Worm (Caenorhabditis elegans) whole organism, L1 larva: ENCODE data around the gene nlp-82.

Experiments used
- C04F5.9 ChIP-seq: sonication (generic microtip); optimal IDR thresholded peaks from 2 replicates; lab custom pipeline; 2016; ENCODE audit warnings: missing genetic modification characterization, missing compliant biosample characterization
- C16A3.4 ChIP-seq: fragments of 150-350 bp; optimal IDR thresholded peaks from 2 replicates; lab custom pipeline; 2014; ENCODE audit warnings: missing biosample characterization, missing genetic modification characterization
- C34B4.2 ChIP-seq: sonication (generic microtip); optimal IDR thresholded peaks from 2 replicates; lab custom pipeline; 2017; ENCODE audit warnings: mild to moderate bottlenecking, missing genetic modification characterization, missing compliant biosample characterization
- Y116A8C.19 ChIP-seq: sonication (generic microtip); optimal IDR thresholded peaks from 2 replicates; lab custom pipeline; 2016; ENCODE audit warnings: missing compliant biosample characterization, missing genetic modification characterization, borderline replicate concordance
- alr-1 ChIP-seq: fragments of 200-800 bp; sonication (Bioruptor generic); optimal IDR thresholded peaks from 2 replicates; lab custom pipeline; 2018; ENCODE audit warnings: borderline replicate concordance, mild to moderate bottlenecking, missing genetic modification characterization, missing compliant biosample characterization
- aly-2 ChIP-seq: fragments of 150-350 bp; optimal IDR thresholded peaks from 2 replicates; lab custom pipeline; 2014; ENCODE audit warnings: missing biosample characterization, missing genetic modification characterization
- ama-1 ChIP-seq: fragments of 150-350 bp; optimal IDR thresholded peaks from 2 replicates; lab custom pipeline; 2014
- blmp-1 ChIP-seq: fragments of 150-350 bp; optimal IDR thresholded peaks from 2 replicates; lab custom pipeline; 2014; ENCODE audit warnings: missing biosample characterization, missing genetic modification characterization
- ceh-8 ChIP-seq: fragments of 200-800 bp; sonication (Bioruptor generic); optimal IDR thresholded peaks from 2 replicates; lab custom pipeline; 2018; ENCODE audit warnings: mild to moderate bottlenecking, missing genetic modification characterization, moderate library complexity, missing compliant biosample characterization
- ceh-82 ChIP-seq, 3 experiments: fragments of 150-350 bp in 1 of 3; sonication (generic microtip) in 2 of 3; optimal IDR thresholded peaks; 2 replicates each; lab custom pipeline; 2014 to 2017; ENCODE audit warnings: missing biosample characterization in 3 of 3, missing genetic modification characterization in 3 of 3
- ceh-90 ChIP-seq: sonication (generic microtip); optimal IDR thresholded peaks from 2 replicates; lab custom pipeline; 2016; ENCODE audit warnings: missing genetic modification characterization, missing compliant biosample characterization
- ces-1 ChIP-seq: fragments of 150-350 bp; optimal IDR thresholded peaks from 2 replicates; lab custom pipeline; 2014; ENCODE audit warnings: missing biosample characterization, missing genetic modification reagents, missing genetic modification characterization
- dpl-1 ChIP-seq, 3 experiments: fragments of 150-350 bp in 2 of 3; sonication (generic microtip) in 1 of 3; optimal IDR thresholded peaks; 2 replicates each; lab custom pipeline; 2014 to 2017; ENCODE audit warnings: missing biosample characterization in 3 of 3, missing genetic modification characterization in 3 of 3, missing genetic modification reagents in 3 of 3
- egl-13 ChIP-seq: sonication (generic microtip); optimal IDR thresholded peaks from 2 replicates; lab custom pipeline; 2016; ENCODE audit warnings: missing genotype, missing genetic modification reagents, missing genetic modification characterization, missing compliant biosample characterization
- egl-27 ChIP-seq, 2 experiments: fragments of 150-350 bp in 1 of 2; sonication (generic microtip); optimal IDR thresholded peaks; 3 replicates each; lab custom pipeline; 2017 to 2018; ENCODE audit warnings: missing biosample characterization in 2 of 2, missing genetic modification characterization in 2 of 2, missing genetic modification reagents in 2 of 2
- elt-2 ChIP-seq: sonication (generic microtip); optimal IDR thresholded peaks from 2 replicates; lab custom pipeline; 2016; ENCODE audit warnings: missing genetic modification characterization, mild to moderate bottlenecking, inconsistent platforms, missing compliant biosample characterization, missing genetic modification reagents
- elt-3 ChIP-seq, 6 experiments: fragments of 150-350 bp in 1 of 6; sonication (generic microtip); optimal IDR thresholded peaks; 2 replicates each; lab custom pipeline; 2017 to 2018; ENCODE audit warnings: missing biosample characterization in 6 of 6, missing genetic modification characterization in 6 of 6, inconsistent platforms in 1 of 6
- ets-5 ChIP-seq: fragments of 200-800 bp; sonication (Bioruptor generic); IDR thresholded peaks from 2 replicates; pipeline ENCODE4 v1.3.6; 2022; ENCODE audit warnings: missing genetic modification characterization, missing compliant biosample characterization
- fkh-10 ChIP-seq: sonication (generic microtip); optimal IDR thresholded peaks from 2 replicates; lab custom pipeline; 2017; ENCODE audit warnings: missing biosample characterization, missing genetic modification reagents, missing genetic modification characterization
- hpl-2 ChIP-seq: fragments of 150-350 bp; optimal IDR thresholded peaks from 2 replicates; lab custom pipeline; 2014; ENCODE audit warnings: missing biosample characterization, missing genetic modification reagents, missing genetic modification characterization
- irx-1 ChIP-seq: sonication (generic microtip); optimal IDR thresholded peaks from 2 replicates; lab custom pipeline; 2016; ENCODE audit warnings: missing genetic modification characterization, missing compliant biosample characterization
- isw-1 ChIP-seq: fragments of 200-800 bp; sonication (Bioruptor generic); IDR thresholded peaks from 2 replicates; pipeline ENCODE4 v1.3.6; 2022; ENCODE audit warnings: missing genetic modification characterization, missing compliant biosample characterization
- jun-1 ChIP-seq: fragments of 150-350 bp; optimal IDR thresholded peaks from 2 replicates; lab custom pipeline; 2014; ENCODE audit warnings: missing biosample characterization, missing genetic modification reagents, missing genetic modification characterization
- lin-14 ChIP-seq: fragments of 200-800 bp; sonication (Bioruptor generic); optimal IDR thresholded peaks from 2 replicates; lab custom pipeline; 2018; ENCODE audit warnings: mild to moderate bottlenecking, missing genetic modification characterization, moderate library complexity, missing compliant biosample characterization
- lin-35 ChIP-seq, 2 experiments: fragments of 150-350 bp; optimal IDR thresholded peaks; 2 replicates each; lab custom pipeline; 2014; ENCODE audit warnings: missing biosample characterization in 2 of 2, missing genetic modification characterization in 2 of 2, missing genetic modification reagents in 2 of 2
- lir-3 ChIP-seq: sonication (generic microtip); optimal IDR thresholded peaks from 2 replicates; lab custom pipeline; 2016; ENCODE audit warnings: mild to moderate bottlenecking, missing genetic modification characterization, moderate library complexity, missing compliant biosample characterization; ENCODE audit not compliant: poor library complexity
- mab-9 ChIP-seq: fragments of 200-800 bp; sonication (Bioruptor generic); IDR thresholded peaks from 2 replicates; pipeline ENCODE4 v1.3.6; 2022; ENCODE audit warnings: missing genetic modification reagents, missing genetic modification characterization, missing compliant biosample characterization
- mep-1 ChIP-seq: fragments of 150-350 bp; optimal IDR thresholded peaks from 2 replicates; lab custom pipeline; 2014; ENCODE audit warnings: missing biosample characterization, missing genetic modification characterization
- nhr-12 ChIP-seq: sonication (generic microtip); optimal IDR thresholded peaks from 2 replicates; lab custom pipeline; 2017; ENCODE audit warnings: missing biosample characterization, missing genetic modification characterization
- nhr-20 ChIP-seq: sonication (generic microtip); optimal IDR thresholded peaks from 2 replicates; lab custom pipeline; 2016; ENCODE audit warnings: mild to moderate bottlenecking, missing genetic modification characterization, missing compliant biosample characterization
- nhr-237 ChIP-seq: fragments of 150-350 bp; optimal IDR thresholded peaks from 2 replicates; lab custom pipeline; 2014; ENCODE audit warnings: missing biosample characterization, missing genetic modification characterization
- nhr-71 ChIP-seq: sonication (generic microtip); optimal IDR thresholded peaks from 2 replicates; lab custom pipeline; 2016; ENCODE audit warnings: mild to moderate bottlenecking, missing genetic modification characterization, moderate library complexity, missing compliant biosample characterization
- nhr-77 ChIP-seq: fragments of 150-350 bp; optimal IDR thresholded peaks from 2 replicates; lab custom pipeline; 2014; ENCODE audit warnings: missing biosample characterization, missing genetic modification characterization
- nhr-90 ChIP-seq: sonication (generic microtip); optimal IDR thresholded peaks from 2 replicates; lab custom pipeline; 2016; ENCODE audit warnings: mild to moderate bottlenecking, missing genetic modification characterization, missing compliant biosample characterization; ENCODE audit not compliant: poor library complexity
- pag-3 ChIP-seq: sonication (generic microtip); optimal IDR thresholded peaks from 2 replicates; lab custom pipeline; 2017; ENCODE audit warnings: missing genetic modification characterization, mild to moderate bottlenecking, missing compliant biosample characterization, antibody characterized with exemption, borderline replicate concordance; ENCODE audit not compliant: insufficient read depth
- rnt-1 ChIP-seq: sonication (generic microtip); optimal IDR thresholded peaks from 2 replicates; lab custom pipeline; 2016; ENCODE audit warnings: mild to moderate bottlenecking, missing genetic modification characterization, moderate library complexity, missing compliant biosample characterization
- skn-1 ChIP-seq: fragments of 150-350 bp; optimal IDR thresholded peaks from 2 replicates; lab custom pipeline; 2014; ENCODE audit warnings: missing biosample characterization, missing genetic modification characterization
- snpc-4 ChIP-seq: fragments of 150-350 bp; optimal IDR thresholded peaks from 2 replicates; lab custom pipeline; 2014; ENCODE audit warnings: missing biosample characterization, missing genetic modification characterization
- snu-23 ChIP-seq: sonication (generic microtip); optimal IDR thresholded peaks from 2 replicates; lab custom pipeline; 2016; ENCODE audit warnings: missing genetic modification characterization, missing compliant biosample characterization
- sox-4 ChIP-seq: sonication (generic microtip); optimal IDR thresholded peaks from 2 replicates; lab custom pipeline; 2016; ENCODE audit warnings: missing genetic modification characterization, missing compliant biosample characterization
- tbx-2 ChIP-seq: sonication (generic microtip); optimal IDR thresholded peaks from 2 replicates; lab custom pipeline; 2016; ENCODE audit warnings: missing genetic modification characterization, missing compliant biosample characterization
- tlp-1 ChIP-seq: fragments of 150-350 bp; optimal IDR thresholded peaks from 2 replicates; lab custom pipeline; 2014; ENCODE audit warnings: missing biosample characterization, missing genetic modification characterization
- unc-98 ChIP-seq: fragments of 200-800 bp; sonication (Bioruptor generic); IDR thresholded peaks from 2 replicates; pipeline ENCODE4 v1.3.6; 2022; ENCODE audit warnings: missing genetic modification characterization, missing compliant biosample characterization
- xbp-1 ChIP-seq: sonication (generic microtip); optimal IDR thresholded peaks from 2 replicates; lab custom pipeline; 2016; ENCODE audit warnings: missing genetic modification characterization, missing compliant biosample characterization
- zag-1 ChIP-seq: fragments of 150-350 bp; optimal IDR thresholded peaks from 2 replicates; lab custom pipeline; 2014; ENCODE audit warnings: missing biosample characterization, missing genetic modification characterization

The nlp-82 gene

ce11 chrII:9233813-9234212, 20.3 kb downstream of the nlp-82 start:
- no peak for TF ChIP-seq sox-4 (tag; lab: Kevin White, UChicago)
- TF ChIP-seq blmp-1 = peak; percentile 95

ce11 chrII:9232923-9233322, 21.2 kb downstream of the nlp-82 start, which contains the start of gene T26C5.2:
Gene T26C5.2, plus strand, starts transcription at chrII:9233223.
- TF ChIP-seq jun-1 (tag; lab: Kevin White, UChicago) (no peak), rnt-1 (no peak), C04F5.9 (tag; lab: Kevin White, UChicago) (no peak), sox-4 (tag; lab: Kevin White, UChicago) (no peak), ceh-90 (no peak), irx-1 (tag; lab: Kevin White, UChicago) (no peak), unc-98 (no peak), mab-9 (no peak), xbp-1 (tag; lab: Kevin White, UChicago) (no peak), snpc-4 (tag; lab: Kevin White, UChicago) (no peak), ets-5 (no peak), hpl-2 (GFP tag; lab: Kevin White, UChicago) (no peak), elt-3 (tag; optimal IDR thresholded peaks at IDR 0.05; lab: Kevin White, UChicago) (no peak), tbx-2 (no peak), C34B4.2 (tag; lab: Kevin White, UChicago) (no peak)

ce11 chrII:9232493-9232892, 21.6 kb downstream of the nlp-82 start:
- peak; percentile 99 for TF ChIP-seq blmp-1
- no peak for TF ChIP-seq pag-3 (tag; lab: Kevin White, UChicago)

ce11 chrII:9231240-9231639, 22.8 kb downstream of the nlp-82 start, which contains the start of gene gst-13:
Gene gst-13, plus strand, starts transcription at chrII:9231457.
- no peak for TF ChIP-seq egl-13 (tag; lab: Kevin White, UChicago)
- TF ChIP-seq ceh-90 = no peak
- TF ChIP-seq nhr-20 = peak; percentile 39
- TF ChIP-seq tlp-1 (tag; lab: Kevin White, UChicago) = no peak
- TF ChIP-seq aly-2 (tag; lab: Kevin White, UChicago) = no peak
- TF ChIP-seq skn-1 (tag; lab: Kevin White, UChicago) = peak; percentile 67
- TF ChIP-seq jun-1 (tag; lab: Kevin White, UChicago) = no peak
- no peak for TF ChIP-seq dpl-1 (GFP tag; optimal IDR thresholded peaks at IDR 0.05; lab: Kevin White, UChicago)
- TF ChIP-seq ceh-8 = no peak
- TF ChIP-seq C16A3.4 (tag; lab: Kevin White, UChicago) = no peak
- TF ChIP-seq nhr-237 = no peak
- no peak for TF ChIP-seq nhr-90 (tag; lab: Kevin White, UChicago)
- no peak for TF ChIP-seq ceh-82 (tag; optimal IDR thresholded peaks at IDR 0.05; lab: Kevin White, UChicago)
- TF ChIP-seq ama-1 = no peak
- peak; percentile 64 for TF ChIP-seq lin-14 (GFP tag; lab: Kevin White, UChicago)
- TF ChIP-seq nhr-12 (tag; lab: Kevin White, UChicago) = no peak
- TF ChIP-seq snu-23 (GFP tag; lab: Kevin White, UChicago) = no peak
- TF ChIP-seq zag-1 (tag; lab: Kevin White, UChicago) = no peak
- TF ChIP-seq lir-3 (tag; lab: Kevin White, UChicago) = no peak
- TF ChIP-seq ces-1 (GFP tag; lab: Kevin White, UChicago) = no peak
- no peak for TF ChIP-seq rnt-1
- TF ChIP-seq elt-3 (tag; optimal IDR thresholded peaks at IDR 0.05; lab: Kevin White, UChicago) = peak in 2 of 6 experiments; percentile 8 to 46
- peak; percentile 64 for TF ChIP-seq blmp-1
- no peak for TF ChIP-seq unc-98
- TF ChIP-seq mep-1 (tag; lab: Kevin White, UChicago) = no peak
- TF ChIP-seq fkh-10 (GFP tag; lab: Kevin White, UChicago) = no peak
- no peak for TF ChIP-seq Y116A8C.19 (tag; lab: Kevin White, UChicago)
- TF ChIP-seq lin-35 (GFP tag; optimal IDR thresholded peaks at IDR 0.05; lab: Kevin White, UChicago) = peak in 1 of 2 experiments; percentile 34
- no peak for TF ChIP-seq egl-27 (tag; optimal IDR thresholded peaks at IDR 0.05; lab: Kevin White, UChicago)
- no peak for TF ChIP-seq pag-3 (tag; lab: Kevin White, UChicago)
- no peak for TF ChIP-seq isw-1 (GFP tag; lab: Robert Waterston, UW)
- peak; percentile 61 for TF ChIP-seq elt-2
- TF ChIP-seq nhr-77 (tag; lab: Kevin White, UChicago) = no peak
- TF ChIP-seq nhr-71 (tag; lab: Kevin White, UChicago) = peak; percentile 6
- TF ChIP-seq alr-1 (tag; lab: Kevin White, UChicago) = no peak
- TF ChIP-seq sox-4 (tag; lab: Kevin White, UChicago) = no peak
- TF ChIP-seq irx-1 (tag; lab: Kevin White, UChicago) = no peak
